Worm (Caenorhabditis elegans) whole organism, late embryonic: Measurements from ENCODE around the gene ceeh-1.

ENCODE experiments used
- C08G9.2 ChIP-seq: sonication (generic microtip); optimal IDR thresholded peaks from 2 replicates; lab custom pipeline; 2016; ENCODE audit warnings: mild to moderate bottlenecking, missing genetic modification characterization, moderate library complexity, missing compliant biosample characterization
- K02D7.2 ChIP-seq: sonication (generic microtip); optimal IDR thresholded peaks from 2 replicates; lab custom pipeline; 2017; ENCODE audit warnings: mild to moderate bottlenecking, missing genetic modification characterization, missing compliant biosample characterization
- T23F11.4 ChIP-seq: fragments of 200-800 bp; sonication (Bioruptor generic); optimal IDR thresholded peaks from 2 replicates; lab custom pipeline; 2018; ENCODE audit warnings: mild to moderate bottlenecking, missing genetic modification characterization, missing compliant biosample characterization
- Y22D7AL.16 ChIP-seq: sonication (generic microtip); optimal IDR thresholded peaks from 2 replicates; lab custom pipeline; 2016; ENCODE audit warnings: missing genetic modification characterization, missing compliant biosample characterization
- ahr-1 ChIP-seq: sonication (generic microtip); optimal IDR thresholded peaks from 2 replicates; lab custom pipeline; 2016; ENCODE audit warnings: missing genetic modification characterization, missing compliant biosample characterization
- ama-1 ChIP-seq: fragments of 150-350 bp; optimal IDR thresholded peaks from 2 replicates; lab custom pipeline; 2014
- ceh-18 ChIP-seq: sonication (generic microtip); optimal IDR thresholded peaks from 2 replicates; lab custom pipeline; 2016; ENCODE audit warnings: missing genetic modification characterization, missing compliant biosample characterization
- ceh-19 ChIP-seq: fragments of 200-800 bp; sonication (Bioruptor generic); optimal IDR thresholded peaks from 2 replicates; lab custom pipeline; 2018; ENCODE audit warnings: mild to moderate bottlenecking, missing genetic modification characterization, missing compliant biosample characterization
- ceh-2 ChIP-seq: sonication (generic microtip); optimal IDR thresholded peaks from 2 replicates; lab custom pipeline; 2016; ENCODE audit warnings: missing genotype, missing genetic modification characterization, missing compliant biosample characterization
- ceh-22 ChIP-seq: sonication (generic microtip); optimal IDR thresholded peaks from 2 replicates; lab custom pipeline; 2017; ENCODE audit warnings: missing biosample characterization, missing genetic modification characterization
- ceh-24 ChIP-seq: sonication (generic microtip); optimal IDR thresholded peaks from 2 replicates; lab custom pipeline; 2016; ENCODE audit warnings: mild to moderate bottlenecking, missing genetic modification characterization, missing compliant biosample characterization
- ceh-30 ChIP-seq: fragments of 150-350 bp; optimal IDR thresholded peaks from 2 replicates; lab custom pipeline; 2014; ENCODE audit warnings: missing biosample characterization, missing genetic modification characterization
- ceh-31 ChIP-seq: sonication (generic microtip); optimal IDR thresholded peaks from 2 replicates; lab custom pipeline; 2016; ENCODE audit warnings: missing genetic modification characterization, missing compliant biosample characterization
- ceh-34 ChIP-seq: sonication (generic microtip); optimal IDR thresholded peaks from 2 replicates; lab custom pipeline; 2016; ENCODE audit warnings: mild to moderate bottlenecking, missing genetic modification characterization, missing compliant biosample characterization
- ceh-45 ChIP-seq: fragments of 200-800 bp; sonication (Bioruptor generic); IDR thresholded peaks from 2 replicates; pipeline ENCODE4 v1.3.6; 2022; ENCODE audit warnings: missing genetic modification reagents, missing genetic modification characterization, missing compliant biosample characterization
- ceh-48 ChIP-seq: sonication (generic microtip); optimal IDR thresholded peaks from 2 replicates; lab custom pipeline; 2016; ENCODE audit warnings: missing genetic modification characterization, inconsistent platforms, missing compliant biosample characterization
- ceh-6 ChIP-seq: fragments of 200-800 bp; sonication (Bioruptor generic); optimal IDR thresholded peaks from 2 replicates; lab custom pipeline; 2018; ENCODE audit warnings: mild to moderate bottlenecking, missing genetic modification characterization, missing compliant biosample characterization
- ceh-9 ChIP-seq: sonication (generic microtip); optimal IDR thresholded peaks from 2 replicates; lab custom pipeline; 2016; ENCODE audit warnings: mild to moderate bottlenecking, missing genetic modification characterization, inconsistent platforms, missing compliant biosample characterization
- dmd-4 ChIP-seq: sonication (generic microtip); optimal IDR thresholded peaks from 2 replicates; lab custom pipeline; 2016; ENCODE audit warnings: borderline replicate concordance, missing genetic modification characterization, missing compliant biosample characterization
- dve-1 ChIP-seq: sonication (generic microtip); optimal IDR thresholded peaks from 2 replicates; lab custom pipeline; 2017; ENCODE audit warnings: antibody characterized with exemption, mild to moderate bottlenecking, missing genetic modification characterization, missing compliant biosample characterization
- elt-2 ChIP-seq: sonication (generic microtip); optimal IDR thresholded peaks from 2 replicates; lab custom pipeline; 2016; ENCODE audit warnings: missing genetic modification reagents, missing genetic modification characterization, missing compliant biosample characterization
- elt-4 ChIP-seq: sonication (generic microtip); optimal IDR thresholded peaks from 2 replicates; lab custom pipeline; 2016; ENCODE audit warnings: missing genetic modification characterization, missing compliant biosample characterization
- fkh-6 ChIP-seq: sonication (generic microtip); optimal IDR thresholded peaks from 2 replicates; lab custom pipeline; 2016; ENCODE audit warnings: missing genetic modification characterization, missing compliant biosample characterization
- hlh-13 ChIP-seq: fragments of 200-800 bp; sonication (Bioruptor generic); optimal IDR thresholded peaks from 2 replicates; lab custom pipeline; 2018; ENCODE audit warnings: mild to moderate bottlenecking, missing genetic modification characterization, missing compliant biosample characterization
- hlh-30 ChIP-seq: sonication (generic microtip); optimal IDR thresholded peaks from 2 replicates; lab custom pipeline; 2017; ENCODE audit warnings: antibody characterized with exemption, missing genetic modification characterization, missing compliant biosample characterization; ENCODE audit not compliant: insufficient read depth
- hlh-6 ChIP-seq: sonication (generic microtip); optimal IDR thresholded peaks from 2 replicates; lab custom pipeline; 2016; ENCODE audit warnings: missing genotype, missing genetic modification characterization, missing compliant biosample characterization
- hlh-8 ChIP-seq: sonication (generic microtip); optimal IDR thresholded peaks from 2 replicates; lab custom pipeline; 2016; ENCODE audit warnings: missing genotype, missing genetic modification characterization, missing compliant biosample characterization
- lin-11 ChIP-seq: fragments of 200-800 bp; sonication (Bioruptor generic); optimal IDR thresholded peaks from 2 replicates; lab custom pipeline; 2018; ENCODE audit warnings: mild to moderate bottlenecking, missing genetic modification characterization, missing compliant biosample characterization
- madf-2 ChIP-seq: sonication (generic microtip); optimal IDR thresholded peaks from 2 replicates; lab custom pipeline; 2017; ENCODE audit warnings: missing genetic modification characterization, missing compliant biosample characterization
- mec-3 ChIP-seq: sonication (generic microtip); optimal IDR thresholded peaks from 2 replicates; lab custom pipeline; 2016; ENCODE audit warnings: borderline replicate concordance, missing genetic modification characterization, missing compliant biosample characterization
- nfya-1 ChIP-seq: sonication (generic microtip); optimal IDR thresholded peaks from 2 replicates; lab custom pipeline; 2017; ENCODE audit warnings: missing genetic modification characterization, mild to moderate bottlenecking, missing compliant biosample characterization, antibody characterized with exemption, moderate library complexity
- nhr-232 ChIP-seq: sonication (generic microtip); optimal IDR thresholded peaks from 2 replicates; lab custom pipeline; 2016; ENCODE audit warnings: missing genetic modification characterization, missing compliant biosample characterization
- npax-4 ChIP-seq: sonication (generic microtip); optimal IDR thresholded peaks from 2 replicates; lab custom pipeline; 2016; ENCODE audit warnings: missing genetic modification characterization, missing compliant biosample characterization
- pag-3 ChIP-seq: sonication (generic microtip); optimal IDR thresholded peaks from 2 replicates; lab custom pipeline; 2016; ENCODE audit warnings: missing compliant biosample characterization, missing genetic modification characterization, borderline replicate concordance
- pat-9 ChIP-seq: fragments of 200-800 bp; sonication (Bioruptor generic); optimal IDR thresholded peaks from 2 replicates; lab custom pipeline; 2018; ENCODE audit warnings: mild to moderate bottlenecking, missing genetic modification characterization, moderate library complexity, missing compliant biosample characterization
- pha-2 ChIP-seq: sonication (generic microtip); optimal IDR thresholded peaks from 2 replicates; lab custom pipeline; 2017; ENCODE audit warnings: mild to moderate bottlenecking, missing genetic modification characterization, missing compliant biosample characterization
- ref-2 ChIP-seq: sonication (generic microtip); optimal IDR thresholded peaks from 2 replicates; lab custom pipeline; 2016; ENCODE audit warnings: missing genetic modification characterization, missing compliant biosample characterization
- rnt-1 ChIP-seq: sonication (generic microtip); optimal IDR thresholded peaks from 2 replicates; lab custom pipeline; 2016; ENCODE audit warnings: missing genetic modification characterization, missing compliant biosample characterization
- sdc-2 ChIP-seq: sonication (generic microtip); optimal IDR thresholded peaks from 2 replicates; lab custom pipeline; 2016; ENCODE audit warnings: missing genotype, missing genetic modification characterization, missing compliant biosample characterization
- sox-2 ChIP-seq: fragments of 200-800 bp; sonication (Bioruptor generic); IDR thresholded peaks from 2 replicates; pipeline ENCODE4 v1.3.6; 2022; ENCODE audit warnings: missing genetic modification reagents, missing genetic modification characterization, missing compliant biosample characterization
- sox-4 ChIP-seq: sonication (generic microtip); optimal IDR thresholded peaks from 2 replicates; lab custom pipeline; 2017; ENCODE audit warnings: mild to moderate bottlenecking, missing genetic modification characterization, inconsistent platforms, missing compliant biosample characterization
- syd-9 ChIP-seq: sonication (generic microtip); optimal IDR thresholded peaks from 2 replicates; lab custom pipeline; 2016; ENCODE audit warnings: mild to moderate bottlenecking, missing genetic modification characterization, moderate library complexity, missing compliant biosample characterization
- tbx-2 ChIP-seq: sonication (generic microtip); optimal IDR thresholded peaks from 2 replicates; lab custom pipeline; 2016; ENCODE audit warnings: missing genetic modification characterization, missing compliant biosample characterization
- ttx-3 ChIP-seq: sonication (generic microtip); optimal IDR thresholded peaks from 2 replicates; lab custom pipeline; 2016; ENCODE audit warnings: missing genetic modification reagents, missing genetic modification characterization, missing compliant biosample characterization
- unc-55 ChIP-seq: sonication (generic microtip); optimal IDR thresholded peaks from 2 replicates; lab custom pipeline; 2017; ENCODE audit warnings: missing biosample characterization, missing genetic modification reagents, missing genetic modification characterization
- zip-5 ChIP-seq: sonication (generic microtip); optimal IDR thresholded peaks from 2 replicates; lab custom pipeline; 2016; ENCODE audit warnings: missing genetic modification characterization, missing compliant biosample characterization
- ztf-16 ChIP-seq: sonication (generic microtip); optimal IDR thresholded peaks from 2 replicates; lab custom pipeline; 2017; ENCODE audit warnings: missing genetic modification characterization, missing compliant biosample characterization

ceeh-1 gene

ce11 chrIII:841177-841576, 9.1 kb upstream of the ceeh-1 start, which contains the start of gene K02F3.9:
Gene K02F3.9, minus strand, starts transcription at chrIII:841366.
- no peak for TF ChIP-seq dve-1 (tag; lab: Kevin White, UChicago)
- no peak for TF ChIP-seq nfya-1 (tag; lab: Kevin White, UChicago)
- TF ChIP-seq mec-3 = no peak
- TF ChIP-seq ceh-9 = no peak
- no peak for TF ChIP-seq ceh-48 (tag; lab: Kevin White, UChicago)
- no peak for TF ChIP-seq ceh-45 (GFP tag; lab: Robert Waterston, UW)
- no peak for TF ChIP-seq zip-5 (tag; lab: Kevin White, UChicago)
- no peak for TF ChIP-seq ztf-16
- TF ChIP-seq ceh-34 (tag; lab: Kevin White, UChicago) = no peak
- no peak for TF ChIP-seq syd-9 (tag; lab: Kevin White, UChicago)
- TF ChIP-seq tbx-2 (tag; lab: Kevin White, UChicago) = no peak
- TF ChIP-seq sox-4 (tag; lab: Kevin White, UChicago) = no peak

- TF ChIP-seq Y22D7AL.16 (tag; lab: Kevin White, UChicago) (no peak), pha-2 (tag; lab: Kevin White, UChicago) (no peak), ttx-3 (tag; lab: Kevin White, UChicago) (no peak), hlh-13 (GFP tag; lab: Kevin White, UChicago) (no peak), T23F11.4 (GFP tag; lab: Kevin White, UChicago) (no peak), K02D7.2 (no peak), elt-4 (tag; lab: Kevin White, UChicago) (no peak)
- TF ChIP-seq, all 69 proteins: peak for 0
Measured at ce11 chrIII:839491-839890, 7.4 kb upstream of the ceeh-1 start, which contains the start of gene dos-3. Gene dos-3, minus strand, starts transcription at chrIII:839591.

- TF ChIP-seq ttx-3 (tag; lab: Kevin White, UChicago) (no peak), hlh-30 (tag; lab: Kevin White, UChicago) (no peak), unc-55 (no peak), ceh-6 (GFP tag; lab: Kevin White, UChicago) (no peak), ahr-1 (tag; lab: Kevin White, UChicago) (no peak), T23F11.4 (GFP tag; lab: Kevin White, UChicago) (peak; percentile 81), sox-2 (GFP tag; lab: Robert Waterston, UW) (no peak; the same call in 1 of the 2 replicates), ceh-18 (tag; lab: Kevin White, UChicago) (no peak), ceh-45 (GFP tag; lab: Robert Waterston, UW) (peak; percentile 70), C08G9.2 (peak; percentile 34), hlh-6 (tag; lab: Kevin White, UChicago) (no peak), hlh-8 (tag; lab: Kevin White, UChicago) (no peak), nhr-232 (no peak), ama-1 (lab: Kevin White, UChicago) (peak; percentile 95), lin-11 (tag; lab: Kevin White, UChicago) (peak; percentile 57), ceh-19 (GFP tag; lab: Kevin White, UChicago) (peak; percentile 32), pat-9 (tag; lab: Kevin White, UChicago) (no peak), pag-3 (no peak), pha-2 (tag; lab: Kevin White, UChicago) (peak; percentile 77), elt-2 (tag; lab: Kevin White, UChicago) (peak; percentile 9), dmd-4 (tag; lab: Kevin White, UChicago) (no peak), ceh-31 (tag; lab: Kevin White, UChicago) (no peak), ceh-48 (tag; lab: Kevin White, UChicago) (peak; percentile 26), ceh-24 (tag; lab: Kevin White, UChicago) (peak; percentile 30), ceh-34 (tag; lab: Kevin White, UChicago) (no peak), dve-1 (tag; lab: Kevin White, UChicago) (peak; percentile 43), nfya-1 (tag; lab: Kevin White, UChicago) (peak; percentile 67), rnt-1 (tag; lab: Kevin White, UChicago) (no peak), ref-2 (peak; percentile 38), madf-2 (tag; lab: Kevin White, UChicago) (peak; percentile 91), ceh-30 (tag; lab: Kevin White, UChicago) (no peak), fkh-6 (tag; lab: Kevin White, UChicago) (no peak), elt-4 (tag; lab: Kevin White, UChicago) (no peak), ceh-2 (tag; lab: Kevin White, UChicago) (no peak), npax-4 (tag; lab: Kevin White, UChicago) (no peak), K02D7.2 (peak; percentile 52), sdc-2 (tag; lab: Kevin White, UChicago) (no peak), zip-5 (tag; lab: Kevin White, UChicago) (no peak), ceh-22 (tag; lab: Kevin White, UChicago) (no peak)
Measured at ce11 chrIII:835713-836278, 3.7 kb upstream of the ceeh-1 start.
